Fruit fly (Drosophila melanogaster): Measurements from ENCODE around the gene Rheb.

The Rheb gene

dm6 chr3R:5613114-5613443, 44.4 kb downstream of the Rheb start, which contains the start of gene Atu (continued):
- no peak for TF ChIP-seq CG10565 (GFP tag; optimal IDR thresholded peaks at IDR 0.05)
- TF ChIP-seq CG13287 (GFP tag; IDR thresholded peaks at IDR 0.05; ENCODE audit: partially characterized antibody), result peak; percentile 93
- TF ChIP-seq Hr3 (GFP tag; optimal IDR thresholded peaks at IDR 0.05), result peak; percentile 42
- TF ChIP-seq Bdp1 (GFP tag; optimal IDR thresholded peaks at IDR 0.05), result no peak
- peak; percentile 54 for TF ChIP-seq grau (tag; optimal IDR thresholded peaks at IDR 0.05)
- TF ChIP-seq shn (GFP tag; optimal IDR thresholded peaks at IDR 0.05), result peak; percentile 54
- TF ChIP-seq sna (GFP tag; IDR thresholded peaks at IDR 0.05; ENCODE audit: partially characterized antibody), result peak; percentile 93
- TF ChIP-seq trem (tag; optimal IDR thresholded peaks at IDR 0.05), result peak; percentile 94
- peak; percentile 49 for TF ChIP-seq CG17829 (tag; optimal IDR thresholded peaks at IDR 0.05)
- peak; percentile 94 for TF ChIP-seq knrl (GFP tag; IDR thresholded peaks at IDR 0.05; ENCODE audit: partially characterized antibody)
- TF ChIP-seq emc (GFP tag; optimal IDR thresholded peaks at IDR 0.05), result no peak
- TF ChIP-seq Atf6 (GFP tag; IDR thresholded peaks at IDR 0.05), result no peak
- no peak for TF ChIP-seq CG9609 (GFP tag; optimal IDR thresholded peaks at IDR 0.05)
- TF ChIP-seq gro (GFP tag; optimal IDR thresholded peaks at IDR 0.05), result peak; percentile 25
- TF ChIP-seq sd (tag; optimal IDR thresholded peaks at IDR 0.05), result peak; percentile 63
- peak; percentile 7 for TF ChIP-seq Mad (GFP tag; optimal IDR thresholded peaks at IDR 0.05)
- peak; percentile 93 for TF ChIP-seq CG16813 (GFP tag; IDR thresholded peaks at IDR 0.05; ENCODE audit: partially characterized antibody)
- peak; percentile 60 for TF ChIP-seq stwl (tag; optimal IDR thresholded peaks at IDR 0.05)
- peak; percentile 43; the same call in 1 of the 2 replicates for TF ChIP-seq CG31441 (GFP tag; IDR thresholded peaks at IDR 0.05)
- peak; percentile 24 for TF ChIP-seq MESR4 (GFP tag; optimal IDR thresholded peaks at IDR 0.05)
- peak; percentile 98 for TF ChIP-seq CG2116 (GFP tag; optimal IDR thresholded peaks at IDR 0.05)
- peak; percentile 83 for TF ChIP-seq zen2 (GFP tag; IDR thresholded peaks at IDR 0.05; ENCODE audit: partially characterized antibody)
- peak; percentile 99 for TF ChIP-seq CG1792 (GFP tag; optimal IDR thresholded peaks at IDR 0.05)
- TF ChIP-seq CG10267 (tag; optimal IDR thresholded peaks at IDR 0.05), result peak; percentile 61
- TF ChIP-seq CG18262 (tag; optimal IDR thresholded peaks at IDR 0.05), result peak; percentile 46
- TF ChIP-seq CG34224 (GFP tag; IDR thresholded peaks at IDR 0.05; ENCODE audit: partially characterized antibody), result peak; percentile 94
- peak; percentile 11 for TF ChIP-seq Lhr (GFP tag; optimal IDR thresholded peaks at IDR 0.05)
- peak; percentile 52 for TF ChIP-seq sob (GFP tag; IDR thresholded peaks at IDR 0.05)
- peak; percentile 87 for TF ChIP-seq amos (GFP tag; IDR thresholded peaks at IDR 0.05; ENCODE audit: partially characterized antibody)
- TF ChIP-seq twi (tag; optimal IDR thresholded peaks at IDR 0.05), result peak; percentile 31
- peak; percentile 92 for TF ChIP-seq Sin3A (optimal IDR thresholded peaks at IDR 0.05)
- TF ChIP-seq CG2712 (tag; optimal IDR thresholded peaks at IDR 0.05), result peak; percentile 49
- TF ChIP-seq CG30020 (tag; optimal IDR thresholded peaks at IDR 0.05), result peak; percentile 58
- peak; percentile 94 for TF ChIP-seq Scr (GFP tag; IDR thresholded peaks at IDR 0.05; ENCODE audit: partially characterized antibody)
- TF ChIP-seq Antp (GFP tag; optimal IDR thresholded peaks at IDR 0.05), result peak; percentile 47
- TF ChIP-seq p53 (GFP tag; optimal IDR thresholded peaks at IDR 0.05), result no peak
- no peak for TF ChIP-seq CG10321 (GFP tag; IDR thresholded peaks at IDR 0.05)
- peak; percentile 96 for TF ChIP-seq BEAF-32 (GFP tag; optimal IDR thresholded peaks at IDR 0.05)
- no peak for TF ChIP-seq fd102C (GFP tag; optimal IDR thresholded peaks at IDR 0.05)
- peak in 1 of 2 experiments; percentile 16 for TF ChIP-seq dpn (GFP tag; optimal IDR thresholded peaks at IDR 0.05)
- peak; percentile 29 for TF ChIP-seq CG18764 (GFP tag; optimal IDR thresholded peaks at IDR 0.05)
- TF ChIP-seq CG13894 (tag; optimal IDR thresholded peaks at IDR 0.05), result peak; percentile 17
- TF ChIP-seq NfI (GFP tag; optimal IDR thresholded peaks at IDR 0.05), result peak; percentile 27
- peak; percentile 3 for TF ChIP-seq ewg (GFP tag; optimal IDR thresholded peaks at IDR 0.05)
- peak; percentile 33 for TF ChIP-seq CG8924 (tag; optimal IDR thresholded peaks at IDR 0.05)
- peak; percentile 3 for TF ChIP-seq Fer1 (GFP tag; optimal IDR thresholded peaks at IDR 0.05)
- peak; percentile 2 for TF ChIP-seq NC2α (GFP tag; optimal IDR thresholded peaks at IDR 0.05)
- peak; percentile 76 for TF ChIP-seq MBD-R2 (GFP tag; IDR thresholded peaks at IDR 0.05)
- TF ChIP-seq her (GFP tag; optimal IDR thresholded peaks at IDR 0.05), result peak; percentile 10
- TF ChIP-seq CG10979 (tag; optimal IDR thresholded peaks at IDR 0.05), result peak; percentile 32
